Worm (Caenorhabditis elegans) whole organism, late embryonic: ENCODE measurements around the gene F32G8.3.

Experiments
- hlh-6 ChIP-seq: sonication (generic microtip); optimal IDR thresholded peaks from 2 replicates; lab custom pipeline; 2016; ENCODE audit warnings: missing genotype, missing genetic modification characterization, missing compliant biosample characterization
- ref-2 ChIP-seq: sonication (generic microtip); optimal IDR thresholded peaks from 2 replicates; lab custom pipeline; 2016; ENCODE audit warnings: missing genetic modification characterization, missing compliant biosample characterization
- rnt-1 ChIP-seq: sonication (generic microtip); optimal IDR thresholded peaks from 2 replicates; lab custom pipeline; 2016; ENCODE audit warnings: missing genetic modification characterization, missing compliant biosample characterization

DNA sequence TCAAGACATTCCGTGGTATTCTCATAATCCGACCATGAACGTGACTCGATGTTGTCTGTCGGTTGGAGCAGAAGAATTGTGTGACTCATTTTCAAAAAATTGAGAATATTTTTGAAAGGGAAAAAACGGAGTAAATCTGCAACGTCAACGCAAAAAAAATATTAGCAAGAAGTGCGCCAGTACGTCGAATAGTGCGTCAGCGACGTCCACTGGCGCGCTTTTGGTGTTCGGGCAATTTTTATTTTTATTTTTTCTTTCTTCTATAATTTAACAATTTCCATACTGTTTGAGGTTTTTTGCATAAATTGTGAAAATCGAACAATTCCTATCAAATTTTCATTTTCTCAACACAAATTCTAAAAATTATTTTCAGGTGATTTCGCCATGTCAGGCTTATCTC is 23.8 kb upstream of the F32G8.3 start, which contains the start of the genes erh-1 and lpd-9:
- TF ChIP-seq rnt-1 (tag; lab: Kevin White, UChicago): no peak
- TF ChIP-seq ref-2 (tag; lab: Kevin White, UChicago): peak; percentile 25
- TF ChIP-seq hlh-6 (tag; lab: Kevin White, UChicago): no peak
